Fruit fly (Drosophila melanogaster) whole organism, embryonic: ENCODE results near the gene Cyp310a1.

Experiments used
- Aef1 ChIP-seq: fragments of 200-800 bp; sonication (Bioruptor generic); IDR thresholded peaks from 3 replicates; pipeline ENCODE4 v1.3.6; 2022; ENCODE audit warnings: missing biosample characterization, missing genetic modification characterization
- Asciz ChIP-seq: fragments of 200-800 bp; sonication (Bioruptor generic); optimal IDR thresholded peaks from 2 replicates; lab custom pipeline; 2017; ENCODE audit warnings: missing biosample characterization, mild to moderate bottlenecking, missing genetic modification characterization, missing genetic modification reagents
- BEAF-32 ChIP-seq: fragments of 200-800 bp; sonication (Bioruptor generic); optimal IDR thresholded peaks from 3 replicates; lab custom pipeline; 2017; ENCODE audit warnings: missing biosample characterization, missing genetic modification characterization, mild to moderate bottlenecking, moderate library complexity, missing genetic modification reagents
- CG11504 ChIP-seq: fragments of 200-800 bp; sonication (Bioruptor generic); optimal IDR thresholded peaks from 3 replicates; lab custom pipeline; 2019; ENCODE audit warnings: missing biosample characterization, mild to moderate bottlenecking, missing genetic modification characterization, moderate library complexity
- CG11695 ChIP-seq: fragments of 200-800 bp; sonication (Bioruptor generic); IDR thresholded peaks from 3 replicates; pipeline ENCODE4 v1.3.6; 2022; ENCODE audit warnings: missing biosample characterization, missing genetic modification characterization
- CG12219 ChIP-seq: fragments of 200-800 bp; sonication (Bioruptor generic); optimal IDR thresholded peaks from 3 replicates; lab custom pipeline; 2018; ENCODE audit warnings: missing biosample characterization, mild to moderate bottlenecking, missing genetic modification characterization
- CG12299 ChIP-seq: fragments of 200-800 bp; sonication (Bioruptor generic); optimal IDR thresholded peaks from 2 replicates; lab custom pipeline; 2018; ENCODE audit warnings: missing biosample characterization, mild to moderate bottlenecking, missing genetic modification characterization
- CG14710 ChIP-seq: fragments of 200-800 bp; sonication (Bioruptor generic); optimal IDR thresholded peaks from 3 replicates; lab custom pipeline; 2019; ENCODE audit warnings: missing biosample characterization, mild to moderate bottlenecking, missing genetic modification characterization, moderate library complexity
- CG14965 ChIP-seq: fragments of 200-800 bp; sonication (Bioruptor generic); optimal IDR thresholded peaks from 2 replicates; lab custom pipeline; 2016; ENCODE audit warnings: missing biosample characterization, missing genetic modification characterization, borderline replicate concordance
- CG15011 ChIP-seq: fragments of 200-800 bp; sonication (Bioruptor generic); optimal IDR thresholded peaks from 3 replicates; lab custom pipeline; 2018; ENCODE audit warnings: missing biosample characterization, mild to moderate bottlenecking, missing genetic modification characterization
- CG15479 ChIP-seq: fragments of 200-800 bp; sonication (Bioruptor generic); optimal IDR thresholded peaks from 3 replicates; lab custom pipeline; 2019; ENCODE audit warnings: missing biosample characterization, mild to moderate bottlenecking, missing genetic modification characterization, moderate library complexity
- CG16813 ChIP-seq: fragments of 200-800 bp; sonication (Bioruptor generic); IDR thresholded peaks from 3 replicates; pipeline ENCODE4 v1.3.6; 2022; ENCODE audit warnings: missing biosample characterization, missing genetic modification characterization; ENCODE audit not compliant: partially characterized antibody
- CG16863 ChIP-seq: fragments of 200-800 bp; sonication (Bioruptor generic); optimal IDR thresholded peaks from 3 replicates; lab custom pipeline; 2016; ENCODE audit warnings: missing biosample characterization, missing genetic modification characterization
- CG17359 ChIP-seq: fragments of 200-800 bp; sonication (Bioruptor generic); optimal IDR thresholded peaks from 3 replicates; lab custom pipeline; 2018; ENCODE audit warnings: missing biosample characterization, mild to moderate bottlenecking, missing genetic modification characterization, moderate library complexity
- CG1832 ChIP-seq: fragments of 200-800 bp; sonication (Bioruptor generic); optimal IDR thresholded peaks from 2 replicates; lab custom pipeline; 2017; ENCODE audit warnings: missing biosample characterization, mild to moderate bottlenecking, missing genetic modification characterization, inconsistent platforms
- CG2129 ChIP-seq: fragments of 200-800 bp; sonication (Bioruptor generic); IDR thresholded peaks from 2 replicates; pipeline ENCODE4 v1.3.6; 2022; ENCODE audit warnings: missing biosample characterization, missing genetic modification characterization; ENCODE audit not compliant: partially characterized antibody
- CG2202 ChIP-seq: fragments of 200-800 bp; sonication (Bioruptor generic); optimal IDR thresholded peaks from 2 replicates; lab custom pipeline; 2018; ENCODE audit warnings: missing biosample characterization, mild to moderate bottlenecking, missing genetic modification characterization
- CG2678 ChIP-seq: fragments of 200-800 bp; sonication (Bioruptor generic); optimal IDR thresholded peaks from 3 replicates; lab custom pipeline; 2019; ENCODE audit warnings: missing biosample characterization, mild to moderate bottlenecking, missing genetic modification characterization, moderate library complexity
- CG4328 ChIP-seq: fragments of 200-800 bp; sonication (Bioruptor generic); optimal IDR thresholded peaks from 3 replicates; lab custom pipeline; 2017; ENCODE audit warnings: missing biosample characterization, missing genetic modification reagents, missing genetic modification characterization
- CG6654 ChIP-seq: fragments of 200-800 bp; sonication (Bioruptor generic); optimal IDR thresholded peaks from 2 replicates; lab custom pipeline; 2017; ENCODE audit warnings: missing biosample characterization, mild to moderate bottlenecking, missing genetic modification characterization
- CG9437 ChIP-seq: fragments of 200-800 bp; sonication (Bioruptor generic); optimal IDR thresholded peaks from 2 replicates; lab custom pipeline; 2018; ENCODE audit warnings: missing biosample characterization, mild to moderate bottlenecking, missing genetic modification characterization
- D19B ChIP-seq: fragments of 200-800 bp; sonication (Bioruptor generic); optimal IDR thresholded peaks from 2 replicates; lab custom pipeline; 2017; ENCODE audit warnings: missing biosample characterization, mild to moderate bottlenecking, missing genetic modification characterization
- Dll ChIP-seq: fragments of 200-800 bp; sonication (Bioruptor generic); IDR thresholded peaks from 4 replicates; pipeline ENCODE4 v1.3.6; 2022; ENCODE audit warnings: missing biosample characterization, missing genetic modification characterization; ENCODE audit not compliant: partially characterized antibody
- HHEX ChIP-seq: fragments of 200-800 bp; sonication (Bioruptor generic); optimal IDR thresholded peaks from 3 replicates; lab custom pipeline; 2017; ENCODE audit warnings: missing biosample characterization, mild to moderate bottlenecking, missing genetic modification characterization, missing genetic modification reagents
- Hr51 ChIP-seq, 2 experiments: fragments of 200-800 bp; sonication (Bioruptor generic); optimal IDR thresholded peaks; 2 replicates in 1 of 2; 3 replicates in 1 of 2; lab custom pipeline; 2016 to 2018; ENCODE audit warnings: missing biosample characterization in 2 of 2, missing genetic modification characterization in 2 of 2, mild to moderate bottlenecking in 1 of 2, moderate library complexity in 1 of 2
- Kr ChIP-seq: fragments of 200-800 bp; sonication (Bioruptor generic); optimal IDR thresholded peaks from 2 replicates; lab custom pipeline; 2017; ENCODE audit warnings: missing biosample characterization, mild to moderate bottlenecking, missing genetic modification characterization
- MTF-1 ChIP-seq: fragments of 200-800 bp; sonication (Bioruptor generic); optimal IDR thresholded peaks from 2 replicates; lab custom pipeline; 2018; ENCODE audit warnings: missing biosample characterization, mild to moderate bottlenecking, missing genetic modification characterization, borderline replicate concordance
- Meics ChIP-seq: fragments of 200-800 bp; sonication (Bioruptor generic); optimal IDR thresholded peaks from 2 replicates; lab custom pipeline; 2017; ENCODE audit warnings: missing biosample characterization, mild to moderate bottlenecking, missing genetic modification characterization
- Neu2 ChIP-seq: fragments of 200-800 bp; sonication (Bioruptor generic); optimal IDR thresholded peaks from 3 replicates; lab custom pipeline; 2016; ENCODE audit warnings: missing biosample characterization, missing genetic modification characterization, borderline replicate concordance
- Nf-YB ChIP-seq: fragments of 200-800 bp; sonication (Bioruptor generic); optimal IDR thresholded peaks from 3 replicates; lab custom pipeline; 2019; ENCODE audit warnings: missing biosample characterization, mild to moderate bottlenecking, missing genetic modification characterization, moderate library complexity
- Oli ChIP-seq: fragments of 200-800 bp; sonication (Bioruptor generic); optimal IDR thresholded peaks from 2 replicates; lab custom pipeline; 2018; ENCODE audit warnings: missing biosample characterization, mild to moderate bottlenecking, missing genetic modification characterization, moderate library complexity
- Rx ChIP-seq: fragments of 200-800 bp; sonication (Bioruptor generic); IDR thresholded peaks from 2 replicates; pipeline ENCODE4 v1.3.6; 2022; ENCODE audit warnings: missing biosample characterization, missing genetic modification characterization
- Ssrp ChIP-seq: fragments of 200-800 bp; sonication (Bioruptor generic); optimal IDR thresholded peaks from 2 replicates; lab custom pipeline; 2018; ENCODE audit warnings: missing biosample characterization, mild to moderate bottlenecking, missing genetic modification characterization, moderate library complexity
- chm ChIP-seq: fragments of 200-800 bp; sonication (Bioruptor generic); IDR thresholded peaks from 2 replicates; pipeline ENCODE4 v1.3.6; 2022; ENCODE audit warnings: missing biosample characterization, missing genetic modification characterization
- crp ChIP-seq, 2 experiments: fragments of 200-800 bp; sonication (Bioruptor generic); optimal IDR thresholded peaks; 2 replicates in 1 of 2; 3 replicates in 1 of 2; lab custom pipeline; 2017; ENCODE audit warnings: missing biosample characterization in 2 of 2, missing genetic modification characterization in 2 of 2, mild to moderate bottlenecking in 1 of 2, moderate library complexity in 1 of 2
- da ChIP-seq: fragments of 200-800 bp; sonication (Bioruptor generic); optimal IDR thresholded peaks from 2 replicates; lab custom pipeline; 2016; ENCODE audit warnings: missing biosample characterization, missing genetic modification characterization
- eve ChIP-seq, 2 experiments: fragments of >200 bp; optimal IDR thresholded peaks; 2 replicates each; lab custom pipeline; 2017; ENCODE audit warnings: missing biosample characterization in 2 of 2, missing genetic modification characterization in 2 of 2
- ewg ChIP-seq: fragments of 200-800 bp; sonication (Bioruptor generic); optimal IDR thresholded peaks from 3 replicates; lab custom pipeline; 2017; ENCODE audit warnings: mild to moderate bottlenecking, missing biosample characterization, missing genetic modification reagents, missing genetic modification characterization
- fd3F ChIP-seq: fragments of 200-800 bp; sonication (Bioruptor generic); optimal IDR thresholded peaks from 2 replicates; lab custom pipeline; 2018; ENCODE audit warnings: missing biosample characterization, mild to moderate bottlenecking, missing genetic modification characterization, moderate library complexity
- hth ChIP-seq: fragments of >200 bp; optimal IDR thresholded peaks from 2 replicates; lab custom pipeline; 2017; ENCODE audit warnings: inconsistent platforms
- lilli ChIP-seq: fragments of 200-800 bp; sonication (Bioruptor generic); optimal IDR thresholded peaks from 3 replicates; lab custom pipeline; 2016; ENCODE audit warnings: missing biosample characterization, missing genetic modification characterization
- mam ChIP-seq: fragments of 200-800 bp; sonication (Bioruptor generic); optimal IDR thresholded peaks from 3 replicates; lab custom pipeline; 2016; ENCODE audit warnings: missing biosample characterization, missing genetic modification characterization
- mirr ChIP-seq: fragments of 200-800 bp; sonication (Bioruptor generic); optimal IDR thresholded peaks from 3 replicates; lab custom pipeline; 2018; ENCODE audit warnings: missing biosample characterization, mild to moderate bottlenecking, missing genetic modification characterization
- otp ChIP-seq: fragments of 200-800 bp; sonication (Bioruptor generic); IDR thresholded peaks from 3 replicates; pipeline ENCODE4, ENCODE4 v1.3.6; 2022; ENCODE audit warnings: missing biosample characterization, missing genetic modification characterization
- repo ChIP-seq: fragments of 200-800 bp; sonication (Bioruptor generic); optimal IDR thresholded peaks from 2 replicates; lab custom pipeline; 2016; ENCODE audit warnings: missing biosample characterization, missing genetic modification characterization
- ro ChIP-seq: fragments of 200-800 bp; sonication (Bioruptor generic); IDR thresholded peaks from 2 replicates; pipeline ENCODE4 v1.3.6; 2022; ENCODE audit warnings: missing biosample characterization, missing genetic modification characterization
- sug ChIP-seq: fragments of 200-800 bp; optimal IDR thresholded peaks from 2 replicates; lab custom pipeline; 2019; ENCODE audit warnings: missing biosample characterization, mild to moderate bottlenecking, missing genetic modification characterization, moderate library complexity
- tio ChIP-seq: fragments of 200-800 bp; sonication (Bioruptor generic); optimal IDR thresholded peaks from 2 replicates; lab custom pipeline; 2017; ENCODE audit warnings: missing biosample characterization, missing genetic modification characterization, inconsistent platforms
- twi ChIP-seq: fragments of 200-800 bp; optimal IDR thresholded peaks from 2 replicates; lab custom pipeline; 2019; ENCODE audit warnings: missing biosample characterization, mild to moderate bottlenecking, missing genetic modification characterization, moderate library complexity
- yki ChIP-seq: fragments of >200 bp; optimal IDR thresholded peaks from 3 replicates; lab custom pipeline; 2018

The Cyp310a1 gene

DNA sequence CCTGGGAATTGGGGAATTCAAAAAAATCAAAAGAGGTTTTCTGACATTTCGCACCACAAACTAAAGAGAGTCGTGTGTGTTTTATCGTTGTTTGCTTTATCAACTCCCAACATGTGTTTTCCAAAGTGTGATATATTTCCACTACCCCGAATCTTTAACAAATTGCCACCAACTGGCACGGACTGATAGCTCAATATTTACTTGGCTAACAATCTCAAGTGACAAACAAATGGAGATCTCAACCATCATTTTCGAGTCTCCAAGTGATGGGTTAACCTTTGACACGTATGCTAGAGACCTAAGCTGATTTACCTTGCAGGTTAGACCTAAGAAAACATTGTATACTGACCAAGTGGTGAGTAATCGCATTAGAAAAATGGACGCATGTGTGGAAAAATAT, 27.3 kb downstream of the Cyp310a1 start:
- no peak for TF ChIP-seq Nf-YB
- TF ChIP-seq otp (GFP tag; lab: Robert Waterston, UW), result 0 out of 3 replicates have a peak, but pooled peaks have one; percentile 14
- TF ChIP-seq CG12299 (tag; lab: Kevin White, UChicago), result no peak
- peak; percentile 43 for TF ChIP-seq MTF-1 (GFP tag; lab: Kevin White, UChicago)
- TF ChIP-seq Neu2 (GFP tag; lab: Kevin White, UChicago), result peak; percentile 6
- TF ChIP-seq CG9437 (GFP tag; lab: Kevin White, UChicago), result no peak
- TF ChIP-seq da (GFP tag; lab: Kevin White, UChicago), result no peak
- no peak for TF ChIP-seq hth (lab: Kevin White, UChicago)
- no peak for TF ChIP-seq CG17359 (tag; lab: Kevin White, UChicago)
- peak; percentile 82 for TF ChIP-seq twi
- TF ChIP-seq mirr (GFP tag; lab: Kevin White, UChicago), result no peak
- no peak for TF ChIP-seq ro (GFP tag; lab: Robert Waterston, UW)
- no peak for TF ChIP-seq CG11695 (GFP tag; lab: Robert Waterston, UW)
- TF ChIP-seq CG1832, result no peak
- TF ChIP-seq Kr, result peak; percentile 41
- no peak for TF ChIP-seq CG2129 (GFP tag; lab: Robert Waterston, UW)
- TF ChIP-seq D19B, result no peak
- no peak for TF ChIP-seq chm
- TF ChIP-seq BEAF-32 (GFP tag; lab: Kevin White, UChicago), result no peak
- no peak for TF ChIP-seq Dll (GFP tag; lab: Robert Waterston, UW)
- peak; percentile 9 for TF ChIP-seq CG2678 (tag; lab: Kevin White, UChicago)
- TF ChIP-seq CG15479 (GFP tag; lab: Kevin White, UChicago), result peak; percentile 52
- no peak for TF ChIP-seq CG6654 (GFP tag; lab: Kevin White, UChicago)
- TF ChIP-seq lilli (GFP tag; lab: Kevin White, UChicago), result no peak
- no peak for TF ChIP-seq CG16813 (GFP tag; lab: Robert Waterston, UW)
- no peak for TF ChIP-seq tio (GFP tag; lab: Kevin White, UChicago)
- TF ChIP-seq CG15011 (GFP tag; lab: Kevin White, UChicago), result no peak
- TF ChIP-seq crp (GFP tag; optimal IDR thresholded peaks at IDR 0.05; lab: Kevin White, UChicago), result no peak
- TF ChIP-seq sug (tag; lab: Kevin White, UChicago), result no peak
- TF ChIP-seq CG16863 (GFP tag; lab: Kevin White, UChicago), result no peak
- peak in 1 of 2 experiments; percentile 32 for TF ChIP-seq eve (GFP tag; optimal IDR thresholded peaks at IDR 0.05; lab: Kevin White, UChicago)
- TF ChIP-seq Oli (tag; lab: Kevin White, UChicago), result no peak
- no peak for TF ChIP-seq Ssrp (tag; lab: Kevin White, UChicago)
- no peak for TF ChIP-seq fd3F (GFP tag; lab: Kevin White, UChicago)
- no peak for TF ChIP-seq CG12219 (GFP tag; lab: Kevin White, UChicago)
- no peak for TF ChIP-seq CG14965
- TF ChIP-seq Aef1, result no peak
- no peak for TF ChIP-seq CG14710
- TF ChIP-seq CG4328 (GFP tag; lab: Kevin White, UChicago), result no peak
- no peak for TF ChIP-seq Asciz (GFP tag; lab: Kevin White, UChicago)
- TF ChIP-seq CG11504 (tag; lab: Kevin White, UChicago), result no peak
- no peak for TF ChIP-seq ewg (GFP tag; lab: Kevin White, UChicago)
- TF ChIP-seq Hr51 (GFP tag; optimal IDR thresholded peaks at IDR 0.05; lab: Kevin White, UChicago), result no peak
- no peak for TF ChIP-seq yki (lab: Kevin White, UChicago)
- TF ChIP-seq Meics (GFP tag; lab: Kevin White, UChicago), result peak; percentile 34
- peak; percentile 55 for TF ChIP-seq CG2202 (tag; lab: Kevin White, UChicago)
- no peak for TF ChIP-seq Rx
- no peak for TF ChIP-seq mam
- TF ChIP-seq repo (GFP tag; lab: Kevin White, UChicago), result no peak
- TF ChIP-seq HHEX (GFP tag; lab: Kevin White, UChicago), result peak; percentile 9
